Worm (Caenorhabditis elegans) whole organism, L1 larva: ENCODE measurements around the gene F28F5.6.

Experiments
- ceh-82 ChIP-seq, 3 experiments: fragments of 150-350 bp in 1 of 3; sonication (generic microtip) in 2 of 3; optimal IDR thresholded peaks; 2 replicates each; lab custom pipeline; 2014 to 2017; ENCODE audit warnings: missing biosample characterization in 3 of 3, missing genetic modification characterization in 3 of 3
- mdl-1 ChIP-seq, 2 experiments: fragments of 150-350 bp; optimal IDR thresholded peaks; 2 replicates each; lab custom pipeline; 2014 to 2017; ENCODE audit warnings: missing biosample characterization in 2 of 2, missing genetic modification characterization in 2 of 2, inconsistent platforms in 1 of 2
- nhr-77 ChIP-seq: fragments of 150-350 bp; optimal IDR thresholded peaks from 2 replicates; lab custom pipeline; 2014; ENCODE audit warnings: missing biosample characterization, missing genetic modification characterization
- pqm-1 ChIP-seq: sonication (generic microtip); optimal IDR thresholded peaks from 3 replicates; lab custom pipeline; 2017; ENCODE audit warnings: missing biosample characterization, missing genetic modification characterization
- swsn-7 ChIP-seq: sonication (generic microtip); optimal IDR thresholded peaks from 2 replicates; lab custom pipeline; 2016; ENCODE audit warnings: missing genetic modification characterization, missing compliant biosample characterization

DNA sequence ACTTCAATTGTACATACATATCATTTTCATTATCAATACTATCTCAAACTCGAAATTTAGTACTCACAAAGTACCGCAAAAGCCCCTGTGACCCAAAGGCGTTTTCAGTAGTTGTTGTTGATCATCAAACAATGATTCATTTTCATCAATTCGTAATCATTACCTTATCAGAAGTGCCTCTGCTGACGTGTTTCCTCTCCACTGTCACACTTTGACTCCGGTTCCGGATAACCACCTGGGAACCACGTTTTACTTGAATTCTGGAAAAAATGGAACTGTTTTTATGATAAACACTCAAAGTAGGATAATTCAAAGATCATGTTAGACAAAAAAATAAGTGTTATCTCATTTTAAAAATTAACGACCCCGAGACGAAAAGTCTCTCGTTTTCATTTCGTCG lies 1.1 kb downstream of the F28F5.6 start:
- TF ChIP-seq mdl-1 (tag; optimal IDR thresholded peaks at IDR 0.05; lab: Kevin White, UChicago) (no peak), pqm-1 (tag; lab: Kevin White, UChicago) (no peak), swsn-7 (tag; lab: Kevin White, UChicago) (no peak), nhr-77 (tag; lab: Kevin White, UChicago) (no peak), ceh-82 (tag; optimal IDR thresholded peaks at IDR 0.05; lab: Kevin White, UChicago) (no peak)
